Worm (Caenorhabditis elegans) whole organism, early embryonic: Measurements from ENCODE around the gene F49H6.17.

Experiments
- F13C5.2 ChIP-seq: sonication (generic microtip); optimal IDR thresholded peaks from 2 replicates; lab custom pipeline; 2017; ENCODE audit warnings: mild to moderate bottlenecking, missing genetic modification characterization, inconsistent platforms, missing compliant biosample characterization
- aly-1 ChIP-seq: sonication (generic microtip); optimal IDR thresholded peaks from 2 replicates; lab custom pipeline; 2016; ENCODE audit warnings: missing genetic modification characterization, missing compliant biosample characterization
- ama-1 ChIP-seq: fragments of 150-350 bp; optimal IDR thresholded peaks from 2 replicates; lab custom pipeline; 2014
- flt-1 ChIP-seq: fragments of 200-800 bp; sonication (Bioruptor generic); IDR thresholded peaks from 2 replicates; pipeline ENCODE4 v1.3.6; 2022; ENCODE audit warnings: missing genetic modification characterization, missing compliant biosample characterization
- hmbx-1 ChIP-seq: sonication (generic microtip); optimal IDR thresholded peaks from 2 replicates; lab custom pipeline; 2016; ENCODE audit warnings: mild to moderate bottlenecking, missing genetic modification characterization, missing compliant biosample characterization
- hmg-4 ChIP-seq: fragments of 200-800 bp; sonication (Bioruptor generic); optimal IDR thresholded peaks from 2 replicates; lab custom pipeline; 2018; ENCODE audit warnings: mild to moderate bottlenecking, missing genetic modification characterization, missing compliant biosample characterization
- scrt-1 ChIP-seq: fragments of 200-800 bp; sonication (Bioruptor generic); IDR thresholded peaks from 2 replicates; pipeline ENCODE4 v1.3.6; 2022; ENCODE audit warnings: missing genetic modification characterization, missing compliant biosample characterization
- sea-1 ChIP-seq: fragments of 200-800 bp; sonication (Bioruptor generic); conservative IDR thresholded peaks from 2 replicates; pipeline ENCODE4 v1.3.6; 2022; ENCODE audit warnings: missing genetic modification characterization, missing compliant biosample characterization
- tbx-11 ChIP-seq: fragments of 200-800 bp; sonication (Bioruptor generic); IDR thresholded peaks from 2 replicates; pipeline ENCODE4 v1.3.6; 2022; ENCODE audit warnings: missing genetic modification characterization, missing compliant biosample characterization
- tra-4 ChIP-seq: sonication (generic microtip); optimal IDR thresholded peaks from 2 replicates; lab custom pipeline; 2017; ENCODE audit warnings: missing genetic modification characterization, missing compliant biosample characterization

- TF ChIP-seq scrt-1 (GFP tag; lab: Robert Waterston, UW) (no peak), tra-4 (tag; lab: Kevin White, UChicago) (no peak), aly-1 (tag; lab: Kevin White, UChicago) (no peak), hmg-4 (no peak), ama-1 (lab: Kevin White, UChicago) (no peak), hmbx-1 (tag; lab: Kevin White, UChicago) (no peak), flt-1 (GFP tag; lab: Robert Waterston, UW) (no peak), sea-1 (GFP tag; lab: Robert Waterston, UW) (no peak), F13C5.2 (tag; lab: Kevin White, UChicago) (no peak), tbx-11 (GFP tag; lab: Robert Waterston, UW) (no peak)
Observed at ce11 chrV:17008302-17008701, 11.5 kb upstream of the F49H6.17 start, which contains the start of gene sri-69.
